Worm (Caenorhabditis elegans): ENCODE data around the gene gipc-2.
"Not testable (repeated sequence)": the region's sequence is repeated elsewhere in the genome, so short reads cannot be mapped to it uniquely, and the experiment has no call there.

The gipc-2 gene

ce11 chrIV:10033053-10033452, 5.6 kb upstream of the gipc-2 start, which contains the start of gene F44D12.6:
F44D12.6 (plus strand) TSS chrIV:10033353.
- no peak for TF ChIP-seq ceh-6 (GFP tag; optimal IDR thresholded peaks at IDR 0.05)

ce11 chrIV:10028779-10029178, 1.3 kb upstream of the gipc-2 start, which contains the start of the genes F44D12.16 and msd-2:
F44D12.16 (plus strand) TSS chrIV:10029079.
msd-2 (plus strand) TSS chrIV:10029083.
- not testable (repeated sequence) for TF ChIP-seq unc-3 (GFP tag; conservative IDR thresholded peaks at IDR 0.05); unc-3 (tag; optimal IDR thresholded peaks at IDR 0.05); ceh-31 (tag; optimal IDR thresholded peaks at IDR 0.05); sdc-2 (tag; optimal IDR thresholded peaks at IDR 0.05)

- no peak for TF ChIP-seq pha-4 (tag; optimal IDR thresholded peaks at IDR 0.05)
- TF ChIP-seq odd-2 (tag; optimal IDR thresholded peaks at IDR 0.05), result no peak
- TF ChIP-seq Y22D7AL.16 (tag; optimal IDR thresholded peaks at IDR 0.05), result no peak
- no peak for TF ChIP-seq hlh-6 (tag; optimal IDR thresholded peaks at IDR 0.05)
- no peak for TF ChIP-seq lim-6 (tag; optimal IDR thresholded peaks at IDR 0.05)
- no peak for TF ChIP-seq ttx-3 (tag; optimal IDR thresholded peaks at IDR 0.05)
- TF ChIP-seq hlh-30 (tag; optimal IDR thresholded peaks at IDR 0.05; ENCODE audit: insufficient read depth), result no peak
- TF ChIP-seq pros-1 (tag; optimal IDR thresholded peaks at IDR 0.05), result no peak
- TF ChIP-seq fkh-10 (GFP tag; optimal IDR thresholded peaks at IDR 0.05), result no peak
These were observed 1.3 kb downstream of the gipc-2 start for ce11 chrIV:10026129-10026528.

ce11 chrIV:10022991-10023390, 4.5 kb downstream of the gipc-2 start, which contains the start of gene F44D12.8:
F44D12.8 (plus strand) TSS chrIV:10023291.
- TF ChIP-seq ceh-18 (tag; optimal IDR thresholded peaks at IDR 0.05) (no peak), nfya-1 (tag; optimal IDR thresholded peaks at IDR 0.05) (no peak), zip-5 (tag; optimal IDR thresholded peaks at IDR 0.05) (no peak), ceh-14 (tag; optimal IDR thresholded peaks at IDR 0.05) (no peak), ceh-30 (tag; optimal IDR thresholded peaks at IDR 0.05) (no peak), Y22D7AL.16 (tag; optimal IDR thresholded peaks at IDR 0.05) (no peak), ama-1 (optimal IDR thresholded peaks at IDR 0.05) (no peak), sox-4 (tag; optimal IDR thresholded peaks at IDR 0.05) (no peak), sox-2 (GFP tag; IDR thresholded peaks at IDR 0.05) (no peak)

- TF ChIP-seq sox-4 (tag; optimal IDR thresholded peaks at IDR 0.05), result no peak
These were observed 6.2 kb downstream of the gipc-2 start, which contains the start of gene F44D12.19 for ce11 chrIV:10021283-10021682. F44D12.19 (plus strand) TSS chrIV:10021583.

- no peak for TF ChIP-seq ceh-30 (tag; optimal IDR thresholded peaks at IDR 0.05)
- no peak for TF ChIP-seq ttx-3 (tag; optimal IDR thresholded peaks at IDR 0.05)
- no peak for TF ChIP-seq odd-2 (tag; optimal IDR thresholded peaks at IDR 0.05)
- no peak for TF ChIP-seq ztf-16 (tag; optimal IDR thresholded peaks at IDR 0.05)
- TF ChIP-seq dve-1 (tag; optimal IDR thresholded peaks at IDR 0.05), result no peak
- no peak for TF ChIP-seq sdc-2 (tag; optimal IDR thresholded peaks at IDR 0.05)
- no peak for TF ChIP-seq dmd-4 (tag; optimal IDR thresholded peaks at IDR 0.05; ENCODE audit: borderline replicate concordance)
- TF ChIP-seq nhr-11 (tag; optimal IDR thresholded peaks at IDR 0.05), result no peak
- TF ChIP-seq unc-86 (tag; optimal IDR thresholded peaks at IDR 0.05), result no peak
- no peak for TF ChIP-seq ceh-18 (tag; optimal IDR thresholded peaks at IDR 0.05)
- TF ChIP-seq ceh-19 (GFP tag; optimal IDR thresholded peaks at IDR 0.05), result no peak
- TF ChIP-seq pat-9 (tag; optimal IDR thresholded peaks at IDR 0.05), result no peak
- TF ChIP-seq Y22D7AL.16 (tag; optimal IDR thresholded peaks at IDR 0.05), result no peak
- TF ChIP-seq hlh-30 (tag; optimal IDR thresholded peaks at IDR 0.05; ENCODE audit: insufficient read depth), result no peak
- no peak for TF ChIP-seq K09A11.1 (tag; optimal IDR thresholded peaks at IDR 0.05; ENCODE audit: insufficient read depth)
These were observed 9.8 kb downstream of the gipc-2 start, which contains the start of gene F44D12.2 for ce11 chrIV:10017633-10018032. F44D12.2 (minus strand) TSS chrIV:10017733.

ce11 chrIV:10016977-10017376, 10.5 kb downstream of the gipc-2 start, which contains the start of gene ent-7:
ent-7 (plus strand) TSS chrIV:10017277.
- TF ChIP-seq hlh-15 (tag; optimal IDR thresholded peaks at IDR 0.05) (no peak), pros-1 (tag; optimal IDR thresholded peaks at IDR 0.05) (no peak), dmd-4 (tag; optimal IDR thresholded peaks at IDR 0.05; ENCODE audit: borderline replicate concordance) (no peak), ceh-45 (GFP tag; IDR thresholded peaks at IDR 0.05) (no peak), Y22D7AL.16 (tag; optimal IDR thresholded peaks at IDR 0.05) (no peak), ets-4 (tag; optimal IDR thresholded peaks at IDR 0.05) (no peak), C08G9.2 (tag; optimal IDR thresholded peaks at IDR 0.05) (no peak), ceh-9 (tag; optimal IDR thresholded peaks at IDR 0.05) (no peak), nfya-1 (tag; optimal IDR thresholded peaks at IDR 0.05) (no peak), mec-3 (tag; optimal IDR thresholded peaks at IDR 0.05; ENCODE audit: borderline replicate concordance) (no peak)

Data from whole organism, late embryonic.